Worm (Caenorhabditis elegans): ENCODE data around the gene C46F11.4.

- TF ChIP-seq fos-1 (tag; optimal IDR thresholded peaks at IDR 0.05) (no peak), fkh-10 (GFP tag; optimal IDR thresholded peaks at IDR 0.05) (no peak), spr-1 (tag; optimal IDR thresholded peaks at IDR 0.05) (no peak), snpc-4 (tag; optimal IDR thresholded peaks at IDR 0.05) (no peak), egl-27 (tag; optimal IDR thresholded peaks at IDR 0.05) (no peak)
Measured at ce11 chrIII:3650677-3651315, 13.3 kb downstream of the C46F11.4 start, which contains the start of the genes madf-8 and gsr-1.
